Fruit fly (Drosophila melanogaster) whole organism, embryonic: ENCODE measurements around the gene GC.

Experiments used
- Aef1 ChIP-seq: fragments of 200-800 bp; sonication (Bioruptor generic); IDR thresholded peaks from 3 replicates; pipeline ENCODE4 v1.3.6; 2022; ENCODE audit warnings: missing biosample characterization, missing genetic modification characterization
- Asciz ChIP-seq: fragments of 200-800 bp; sonication (Bioruptor generic); optimal IDR thresholded peaks from 2 replicates; lab custom pipeline; 2017; ENCODE audit warnings: missing biosample characterization, mild to moderate bottlenecking, missing genetic modification characterization, missing genetic modification reagents
- CG1024 ChIP-seq: fragments of 200-800 bp; sonication (Bioruptor generic); IDR thresholded peaks from 2 replicates; pipeline ENCODE4 v1.3.6; 2022; ENCODE audit warnings: missing biosample characterization, missing genetic modification characterization
- CG10274 ChIP-seq: fragments of 200-800 bp; sonication (Bioruptor generic); optimal IDR thresholded peaks from 3 replicates; lab custom pipeline; 2017; ENCODE audit warnings: missing biosample characterization, mild to moderate bottlenecking, missing genetic modification characterization
- CG10366 ChIP-seq: fragments of 200-800 bp; sonication (Bioruptor generic); IDR thresholded peaks from 2 replicates; pipeline ENCODE4 v1.3.6; 2022; ENCODE audit warnings: missing biosample characterization, missing genetic modification characterization
- CG10979 ChIP-seq: fragments of 200-800 bp; sonication (Bioruptor generic); optimal IDR thresholded peaks from 2 replicates; lab custom pipeline; 2018; ENCODE audit warnings: missing biosample characterization, mild to moderate bottlenecking, missing genetic modification characterization, moderate library complexity
- CG11723 ChIP-seq: fragments of 200-800 bp; sonication (Bioruptor generic); optimal IDR thresholded peaks from 2 replicates; lab custom pipeline; 2017; ENCODE audit warnings: missing biosample characterization, mild to moderate bottlenecking, missing genetic modification characterization
- CG12236 ChIP-seq: fragments of 200-800 bp; sonication (Bioruptor generic); optimal IDR thresholded peaks from 2 replicates; lab custom pipeline; 2016; ENCODE audit warnings: missing biosample characterization, missing genetic modification characterization
- CG15011 ChIP-seq: fragments of 200-800 bp; sonication (Bioruptor generic); optimal IDR thresholded peaks from 3 replicates; lab custom pipeline; 2018; ENCODE audit warnings: missing biosample characterization, mild to moderate bottlenecking, missing genetic modification characterization
- CG15514 ChIP-seq: fragments of 200-800 bp; sonication (Bioruptor generic); optimal IDR thresholded peaks from 3 replicates; lab custom pipeline; 2017; ENCODE audit warnings: missing biosample characterization, missing genetic modification characterization, mild to moderate bottlenecking, moderate library complexity, missing genetic modification reagents
- CG2116 ChIP-seq: fragments of 200-800 bp; sonication (Bioruptor generic); optimal IDR thresholded peaks from 3 replicates; lab custom pipeline; 2018; ENCODE audit warnings: missing biosample characterization, mild to moderate bottlenecking, missing genetic modification characterization
- CG2202 ChIP-seq: fragments of 200-800 bp; sonication (Bioruptor generic); optimal IDR thresholded peaks from 2 replicates; lab custom pipeline; 2018; ENCODE audit warnings: missing biosample characterization, mild to moderate bottlenecking, missing genetic modification characterization
- CG3847 ChIP-seq: fragments of 200-800 bp; sonication (Bioruptor generic); IDR thresholded peaks from 2 replicates; pipeline ENCODE4 v1.3.6; 2022; ENCODE audit warnings: missing biosample characterization, missing genetic modification characterization
- CG4820 ChIP-seq: fragments of 200-800 bp; sonication (Bioruptor generic); optimal IDR thresholded peaks from 3 replicates; lab custom pipeline; 2016; ENCODE audit warnings: missing biosample characterization, missing genetic modification characterization
- CG8290 ChIP-seq, 3 experiments: fragments of 200-800 bp; sonication (Bioruptor generic); optimal IDR thresholded peaks; 2 replicates each; lab custom pipeline; 2016 to 2019; ENCODE audit warnings: missing biosample characterization in 3 of 3, missing genetic modification characterization in 3 of 3, mild to moderate bottlenecking in 2 of 3, moderate library complexity in 1 of 3
- Deaf1 ChIP-seq: fragments of 200-800 bp; optimal IDR thresholded peaks from 3 replicates; lab custom pipeline; 2019; ENCODE audit warnings: missing biosample characterization, mild to moderate bottlenecking, missing genetic modification characterization, moderate library complexity
- Dp ChIP-seq: fragments of 200-800 bp; sonication (Bioruptor generic); optimal IDR thresholded peaks from 2 replicates; lab custom pipeline; 2018; ENCODE audit warnings: missing biosample characterization, mild to moderate bottlenecking, missing genetic modification characterization, moderate library complexity
- Dref ChIP-seq: fragments of 200-800 bp; sonication (Bioruptor generic); IDR thresholded peaks from 2 replicates; pipeline ENCODE4 v1.3.6; 2022; ENCODE audit warnings: missing biosample characterization, missing genetic modification characterization
- Ets65A ChIP-seq: fragments of 200-800 bp; sonication (Bioruptor generic); peaks from one replicate; lab custom pipeline; 2016; ENCODE audit warnings: missing biosample characterization, missing genetic modification characterization
- HLH54F ChIP-seq: fragments of 200-800 bp; sonication (Bioruptor generic); optimal IDR thresholded peaks from 3 replicates; lab custom pipeline; 2016; ENCODE audit warnings: missing biosample characterization, missing genetic modification characterization
- Hand ChIP-seq: fragments of 200-800 bp; sonication (Bioruptor generic); optimal IDR thresholded peaks from 2 replicates; lab custom pipeline; 2017; ENCODE audit warnings: mild to moderate bottlenecking, missing biosample characterization, missing genetic modification reagents, missing genetic modification characterization
- Lim3 ChIP-seq: fragments of 200-800 bp; sonication (Bioruptor generic); IDR thresholded peaks from 2 replicates; pipeline ENCODE4 v1.3.6; 2022; ENCODE audit warnings: missing biosample characterization, missing genetic modification characterization
- MBD-R2 ChIP-seq: fragments of 200-800 bp; sonication (Bioruptor generic); IDR thresholded peaks from 2 replicates; pipeline ENCODE4 v1.3.6; 2022; ENCODE audit warnings: missing biosample characterization, missing genetic modification characterization
- MESR4 ChIP-seq: fragments of 200-800 bp; sonication (Bioruptor generic); optimal IDR thresholded peaks from 2 replicates; lab custom pipeline; 2018; ENCODE audit warnings: missing biosample characterization, mild to moderate bottlenecking, missing genetic modification characterization, moderate library complexity
- Myb ChIP-seq: fragments of 200-800 bp; sonication (Bioruptor generic); optimal IDR thresholded peaks from 2 replicates; lab custom pipeline; 2016; ENCODE audit warnings: missing biosample characterization, missing genetic modification characterization
- NK7.1 ChIP-seq: fragments of 200-800 bp; sonication (Bioruptor generic); optimal IDR thresholded peaks from 3 replicates; lab custom pipeline; 2016; ENCODE audit warnings: missing biosample characterization, missing genetic modification characterization
- Oli ChIP-seq: fragments of 200-800 bp; sonication (Bioruptor generic); optimal IDR thresholded peaks from 2 replicates; lab custom pipeline; 2018; ENCODE audit warnings: missing biosample characterization, mild to moderate bottlenecking, missing genetic modification characterization, moderate library complexity
- Scr ChIP-seq: fragments of 200-800 bp; sonication (Bioruptor generic); IDR thresholded peaks from 2 replicates; pipeline ENCODE4 v1.3.6; 2022; ENCODE audit warnings: missing biosample characterization, missing genetic modification characterization; ENCODE audit not compliant: partially characterized antibody
- Sry-δ ChIP-seq: fragments of 200-800 bp; sonication (Bioruptor generic); optimal IDR thresholded peaks from 2 replicates; lab custom pipeline; 2016; ENCODE audit warnings: missing biosample characterization, missing genetic modification characterization
- bigmax ChIP-seq: fragments of 200-800 bp; sonication (Bioruptor generic); optimal IDR thresholded peaks from 2 replicates; lab custom pipeline; 2018; ENCODE audit warnings: missing biosample characterization, mild to moderate bottlenecking, missing genetic modification characterization
- bsh ChIP-seq, 2 experiments: fragments of 200-800 bp; sonication (Bioruptor generic); optimal IDR thresholded peaks; 2 replicates each; lab custom pipeline; 2017 to 2018; ENCODE audit warnings: mild to moderate bottlenecking in 2 of 2, missing biosample characterization in 2 of 2, missing genetic modification characterization in 2 of 2, moderate library complexity in 1 of 2
- chinmo ChIP-seq: fragments of 200-800 bp; sonication (Bioruptor generic); IDR thresholded peaks from 4 replicates; pipeline ENCODE4 v1.3.6; 2022; ENCODE audit warnings: missing biosample characterization, missing genetic modification characterization; ENCODE audit not compliant: partially characterized antibody
- dm ChIP-seq: fragments of 200-800 bp; sonication (Bioruptor generic); optimal IDR thresholded peaks from 3 replicates; lab custom pipeline; 2016; ENCODE audit warnings: missing biosample characterization, missing genetic modification characterization
- eve ChIP-seq, 2 experiments: fragments of >200 bp; optimal IDR thresholded peaks; 2 replicates each; lab custom pipeline; 2017; ENCODE audit warnings: missing biosample characterization in 2 of 2, missing genetic modification characterization in 2 of 2
- ham ChIP-seq: fragments of 200-800 bp; sonication (Bioruptor generic); IDR thresholded peaks from 2 replicates; pipeline ENCODE4 v1.3.6; 2022; ENCODE audit warnings: missing biosample characterization, missing genetic modification characterization
- her ChIP-seq: fragments of 200-800 bp; sonication (Bioruptor generic); optimal IDR thresholded peaks from 2 replicates; lab custom pipeline; 2016; ENCODE audit warnings: missing biosample characterization, missing genetic modification characterization
- klu ChIP-seq: fragments of 200-800 bp; sonication (Bioruptor generic); IDR thresholded peaks from 2 replicates; pipeline ENCODE4 v1.3.6; 2022; ENCODE audit warnings: missing biosample characterization, missing genetic modification characterization
- nau ChIP-seq: fragments of 200-800 bp; sonication (Bioruptor generic); optimal IDR thresholded peaks from 3 replicates; lab custom pipeline; 2017; ENCODE audit warnings: missing biosample characterization, mild to moderate bottlenecking, missing genetic modification characterization, missing genetic modification reagents
- run ChIP-seq: fragments of 200-800 bp; sonication (Bioruptor generic); optimal IDR thresholded peaks from 3 replicates; lab custom pipeline; 2018; ENCODE audit warnings: missing biosample characterization, mild to moderate bottlenecking, missing genetic modification characterization
- slou ChIP-seq: fragments of 200-800 bp; sonication (Bioruptor generic); optimal IDR thresholded peaks from 3 replicates; lab custom pipeline; 2016; ENCODE audit warnings: missing biosample characterization, missing genetic modification characterization
- unc-4 ChIP-seq: fragments of 200-800 bp; sonication (Bioruptor generic); IDR thresholded peaks from 2 replicates; pipeline ENCODE4 v1.3.6; 2022; ENCODE audit warnings: missing biosample characterization, missing genetic modification characterization; ENCODE audit not compliant: partially characterized antibody
- usp ChIP-seq: fragments of >200 bp; optimal IDR thresholded peaks from 2 replicates; lab custom pipeline; 2017; ENCODE audit warnings: missing biosample characterization, missing genetic modification characterization
- wek ChIP-seq: fragments of 200-800 bp; sonication (Bioruptor generic); optimal IDR thresholded peaks from 3 replicates; lab custom pipeline; 2018; ENCODE audit warnings: missing biosample characterization, mild to moderate bottlenecking, missing genetic modification characterization, moderate library complexity

GC gene

DNA sequence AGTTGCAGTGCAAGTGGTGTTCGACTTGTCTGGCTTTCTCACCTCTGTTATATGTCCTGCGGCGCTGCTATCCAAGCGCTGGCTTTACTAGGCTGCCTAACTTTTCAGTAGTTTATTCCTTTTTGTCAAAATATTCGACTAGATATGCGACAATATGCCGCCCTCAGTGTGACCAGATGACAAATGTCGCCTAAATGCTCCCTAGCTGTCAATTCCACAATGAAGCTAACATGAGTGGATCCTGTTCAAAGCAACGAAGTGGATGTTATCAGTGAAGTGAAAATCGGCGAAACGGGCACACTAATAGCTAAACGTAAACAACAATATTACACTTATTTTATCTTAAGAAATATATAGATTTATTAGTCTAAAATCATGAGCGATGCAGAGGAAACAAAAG is 35.8 kb upstream of the GC start, which contains the start of the genes Srrm234 and CG7974 (continued):
- no peak for TF ChIP-seq Deaf1 (tag; lab: Kevin White, UChicago)
- no peak for TF ChIP-seq CG10366
- peak; percentile 18 for TF ChIP-seq CG2116 (GFP tag; lab: Kevin White, UChicago)
- TF ChIP-seq HLH54F (GFP tag; lab: Kevin White, UChicago), result no peak
- TF ChIP-seq CG8290 (GFP tag; optimal IDR thresholded peaks at IDR 0.05; lab: Kevin White, UChicago), result no peak
- no peak for TF ChIP-seq CG8290 (tag; optimal IDR thresholded peaks at IDR 0.05; lab: Kevin White, UChicago)
- no peak for TF ChIP-seq Asciz
- no peak for TF ChIP-seq slou (GFP tag; lab: Kevin White, UChicago)
- no peak for TF ChIP-seq CG12236 (GFP tag; lab: Kevin White, UChicago)
- TF ChIP-seq unc-4 (GFP tag; lab: Robert Waterston, UW), result 0 out of 2 replicates have a peak, but pooled peaks have one; percentile 19
- TF ChIP-seq NK7.1, result no peak
- no peak for TF ChIP-seq CG4820 (GFP tag; lab: Kevin White, UChicago)
- TF ChIP-seq Aef1 (GFP tag; lab: Robert Waterston, UW), result no peak
- no peak for TF ChIP-seq CG11723 (GFP tag; lab: Kevin White, UChicago)
- TF ChIP-seq CG1024 (GFP tag; lab: Robert Waterston, UW), result no peak
- TF ChIP-seq Lim3, result no peak
- peak; percentile 93 for TF ChIP-seq CG15514
- TF ChIP-seq usp (GFP tag; lab: Kevin White, UChicago), result no peak
- TF ChIP-seq Oli (tag; lab: Kevin White, UChicago), result no peak
- TF ChIP-seq MBD-R2 (GFP tag; lab: Robert Waterston, UW), result peak; percentile 93
- TF ChIP-seq Dp (GFP tag; lab: Kevin White, UChicago), result peak; percentile 43
- TF ChIP-seq CG2202, result no peak
- no peak for TF ChIP-seq Hand (GFP tag; lab: Kevin White, UChicago)
- no peak for TF ChIP-seq Ets65A (GFP tag; lab: Kevin White, UChicago)
- 0 out of 2 replicates have a peak, but pooled peaks have one; percentile 22 for TF ChIP-seq CG3847 (GFP tag; lab: Robert Waterston, UW)
- peak; percentile 46 for TF ChIP-seq bigmax (GFP tag; lab: Kevin White, UChicago)
- no peak for TF ChIP-seq Sry-δ (GFP tag; lab: Kevin White, UChicago)
- TF ChIP-seq dm (GFP tag; lab: Kevin White, UChicago), result no peak
- no peak for TF ChIP-seq run
- TF ChIP-seq CG15011 (GFP tag; lab: Kevin White, UChicago), result no peak
- TF ChIP-seq ham (GFP tag; lab: Robert Waterston, UW), result no peak
- TF ChIP-seq eve (GFP tag; optimal IDR thresholded peaks at IDR 0.05; lab: Kevin White, UChicago), result no peak
- TF ChIP-seq CG10274 (GFP tag; lab: Kevin White, UChicago), result no peak
- TF ChIP-seq CG10979 (tag; lab: Kevin White, UChicago), result peak; percentile 6
- TF ChIP-seq chinmo (GFP tag; lab: Robert Waterston, UW), result 0 out of 4 replicates have a peak, but pooled peaks have one; percentile 5
- no peak for TF ChIP-seq nau (GFP tag; lab: Kevin White, UChicago)
- peak; percentile 84 for TF ChIP-seq MESR4 (GFP tag; lab: Kevin White, UChicago)
- TF ChIP-seq Scr, result peak; percentile 34; the same call in 1 of the 2 replicates
- no peak for TF ChIP-seq her (GFP tag; lab: Kevin White, UChicago)
- no peak for TF ChIP-seq klu (GFP tag; lab: Robert Waterston, UW)
- TF ChIP-seq Myb (GFP tag; lab: Kevin White, UChicago), result peak; percentile 7
- TF ChIP-seq bsh (GFP tag; optimal IDR thresholded peaks at IDR 0.05; lab: Kevin White, UChicago), result no peak
- no peak for TF ChIP-seq Dref (GFP tag; lab: Robert Waterston, UW)
- no peak for TF ChIP-seq wek (GFP tag; lab: Kevin White, UChicago)
- TF ChIP-seq, all 482 proteins: peak for 56
